Worm (Caenorhabditis elegans) whole organism, young adult: ENCODE data around the gene C01G5.9.
A peak's percentile ranks its signal among the peaks of the same experiment; 100 is the strongest.

ENCODE experiments used
- B0019.2 ChIP-seq: fragments of 200-800 bp; sonication (Bioruptor generic); conservative IDR thresholded peaks from 2 replicates; pipeline ENCODE4 v1.3.6; 2022; ENCODE audit warnings: missing genetic modification reagents, missing genetic modification characterization, missing compliant biosample characterization
- C17E4.6 ChIP-seq: fragments of 200-800 bp; sonication (Bioruptor generic); IDR thresholded peaks from 2 replicates; pipeline ENCODE4 v1.3.6; 2022; ENCODE audit warnings: missing genetic modification reagents, missing genetic modification characterization, missing compliant biosample characterization
- D2030.7 ChIP-seq: fragments of 200-800 bp; sonication (Bioruptor generic); IDR thresholded peaks from 2 replicates; pipeline ENCODE4 v1.3.6; 2022; ENCODE audit warnings: missing genetic modification reagents, missing genetic modification characterization, missing compliant biosample characterization
- F22D6.2 ChIP-seq: sonication (generic microtip); optimal IDR thresholded peaks from 2 replicates; lab custom pipeline; 2016; ENCODE audit warnings: mild to moderate bottlenecking, missing genetic modification characterization, missing compliant biosample characterization
- F23B12.7 ChIP-seq: sonication (generic microtip); optimal IDR thresholded peaks from 2 replicates; lab custom pipeline; 2017; ENCODE audit warnings: missing genetic modification characterization, mild to moderate bottlenecking, missing compliant biosample characterization, antibody characterized with exemption, moderate library complexity; ENCODE audit not compliant: insufficient read depth
- F33H1.4 ChIP-seq: fragments of 200-800 bp; sonication (Bioruptor generic); IDR thresholded peaks from 2 replicates; pipeline ENCODE4 v1.3.6; 2022; ENCODE audit warnings: missing genetic modification reagents, missing genetic modification characterization, missing compliant biosample characterization
- F57A8.1 ChIP-seq: fragments of 200-800 bp; sonication (Bioruptor generic); optimal IDR thresholded peaks from 2 replicates; lab custom pipeline; 2018; ENCODE audit warnings: mild to moderate bottlenecking, missing genetic modification characterization, moderate library complexity, missing compliant biosample characterization
- F57C9.4 ChIP-seq: sonication (generic microtip); optimal IDR thresholded peaks from 2 replicates; lab custom pipeline; 2017; ENCODE audit warnings: mild to moderate bottlenecking, missing genetic modification characterization, missing compliant biosample characterization
- K12H6.12 ChIP-seq: fragments of 200-800 bp; sonication (Bioruptor generic); optimal IDR thresholded peaks from 2 replicates; lab custom pipeline; 2018; ENCODE audit warnings: mild to moderate bottlenecking, missing genetic modification characterization, missing compliant biosample characterization
- Y53G8AR.9 ChIP-seq: fragments of 200-800 bp; sonication (Bioruptor generic); conservative IDR thresholded peaks from 2 replicates; pipeline ENCODE4 v1.3.6; 2022; ENCODE audit warnings: missing genetic modification reagents, missing genetic modification characterization, missing compliant biosample characterization
- akir-1 ChIP-seq: fragments of 200-800 bp; sonication (Bioruptor generic); optimal IDR thresholded peaks from 2 replicates; lab custom pipeline; 2018; ENCODE audit warnings: mild to moderate bottlenecking, missing genetic modification characterization, moderate library complexity, missing compliant biosample characterization
- aptf-3 ChIP-seq: fragments of 200-800 bp; sonication (Bioruptor generic); IDR thresholded peaks from 2 replicates; pipeline ENCODE4 v1.3.6; 2022; ENCODE audit warnings: missing genetic modification characterization, missing compliant biosample characterization
- athp-1 ChIP-seq: sonication (generic microtip); optimal IDR thresholded peaks from 2 replicates; lab custom pipeline; 2017; ENCODE audit warnings: mild to moderate bottlenecking, missing genetic modification characterization, missing compliant biosample characterization
- attf-5 ChIP-seq: fragments of 200-800 bp; sonication (Bioruptor generic); optimal IDR thresholded peaks from 2 replicates; lab custom pipeline; 2018; ENCODE audit warnings: mild to moderate bottlenecking, missing genetic modification characterization, missing compliant biosample characterization
- attf-6 ChIP-seq: fragments of 200-800 bp; sonication (Bioruptor generic); IDR thresholded peaks from 2 replicates; pipeline ENCODE4 v1.3.6; 2022; ENCODE audit warnings: missing genetic modification reagents, missing genetic modification characterization, missing compliant biosample characterization
- ccch-3 ChIP-seq: fragments of 200-800 bp; sonication (Bioruptor generic); optimal IDR thresholded peaks from 2 replicates; lab custom pipeline; 2018; ENCODE audit warnings: mild to moderate bottlenecking, missing genetic modification characterization, missing compliant biosample characterization
- cebp-1 ChIP-seq, 2 experiments: fragments of 200-800 bp in 1 of 2; sonication (Bioruptor generic) in 1 of 2; sonication (generic microtip) in 1 of 2; IDR thresholded peaks in 1 of 2; optimal IDR thresholded peaks in 1 of 2; 2 replicates each; pipeline versions ENCODE4 v1.3.6 to Lab custom; 2017 to 2022; ENCODE audit warnings: missing compliant biosample characterization in 2 of 2, missing genetic modification characterization in 2 of 2, mild to moderate bottlenecking in 1 of 2, missing genetic modification reagents in 1 of 2, moderate library complexity in 1 of 2
- ceh-100 ChIP-seq: fragments of 200-800 bp; sonication (Bioruptor generic); IDR thresholded peaks from 2 replicates; pipeline ENCODE4 v1.3.6; 2022; ENCODE audit warnings: missing genetic modification reagents, missing genetic modification characterization, missing compliant biosample characterization
- ceh-27 ChIP-seq: fragments of 200-800 bp; sonication (Bioruptor generic); optimal IDR thresholded peaks from 2 replicates; lab custom pipeline; 2018; ENCODE audit warnings: mild to moderate bottlenecking, missing genetic modification characterization, moderate library complexity, missing compliant biosample characterization
- chd-7 ChIP-seq: sonication (generic microtip); optimal IDR thresholded peaks from 2 replicates; lab custom pipeline; 2016; ENCODE audit warnings: mild to moderate bottlenecking, missing genetic modification characterization, moderate library complexity, missing compliant biosample characterization
- egl-18 ChIP-seq: fragments of 200-800 bp; sonication (Bioruptor generic); IDR thresholded peaks from 2 replicates; pipeline ENCODE4 v1.3.6; 2022; ENCODE audit warnings: missing genetic modification reagents, missing genetic modification characterization, missing compliant biosample characterization
- egrh-3 ChIP-seq: fragments of 200-800 bp; sonication (Bioruptor generic); IDR thresholded peaks from 2 replicates; pipeline ENCODE4 v1.3.6; 2022; ENCODE audit warnings: missing genetic modification reagents, missing genetic modification characterization, missing compliant biosample characterization
- gei-17 ChIP-seq: fragments of 200-800 bp; sonication (Bioruptor generic); optimal IDR thresholded peaks from 2 replicates; lab custom pipeline; 2018; ENCODE audit warnings: mild to moderate bottlenecking, missing genetic modification characterization, missing compliant biosample characterization
- hlh-26 ChIP-seq: fragments of 200-800 bp; sonication (Bioruptor generic); conservative IDR thresholded peaks from 2 replicates; pipeline ENCODE4 v1.3.6; 2022; ENCODE audit warnings: missing genetic modification reagents, missing genetic modification characterization, missing compliant biosample characterization
- hmg-1.2 ChIP-seq: fragments of 200-800 bp; sonication (Bioruptor generic); IDR thresholded peaks from 2 replicates; pipeline ENCODE4 v1.3.6; 2022; ENCODE audit warnings: missing genetic modification reagents, missing genetic modification characterization, missing compliant biosample characterization
- hrde-1 ChIP-seq: sonication (generic microtip); optimal IDR thresholded peaks from 2 replicates; lab custom pipeline; 2016; ENCODE audit warnings: missing genetic modification characterization, mild to moderate bottlenecking, missing compliant biosample characterization, moderate library complexity, missing genotype, missing genetic modification reagents, borderline replicate concordance
- hsf-1 ChIP-seq: fragments of 200-800 bp; sonication (Bioruptor generic); IDR thresholded peaks from 2 replicates; pipeline ENCODE4 v1.3.6; 2022; ENCODE audit warnings: missing genetic modification reagents, missing genetic modification characterization, missing compliant biosample characterization
- lsl-1 ChIP-seq: fragments of 200-800 bp; sonication (Bioruptor generic); optimal IDR thresholded peaks from 2 replicates; lab custom pipeline; 2018; ENCODE audit warnings: mild to moderate bottlenecking, missing genetic modification characterization, moderate library complexity, missing compliant biosample characterization
- madf-10 ChIP-seq: sonication (generic microtip); optimal IDR thresholded peaks from 2 replicates; lab custom pipeline; 2016; ENCODE audit warnings: mild to moderate bottlenecking, missing genetic modification characterization, missing compliant biosample characterization
- madf-3 ChIP-seq: fragments of 200-800 bp; sonication (Bioruptor generic); IDR thresholded peaks from 2 replicates; pipeline ENCODE4 v1.3.6; 2022; ENCODE audit warnings: missing genetic modification reagents, missing genetic modification characterization, missing compliant biosample characterization
- nfya-2 ChIP-seq: fragments of 200-800 bp; sonication (Bioruptor generic); IDR thresholded peaks from 2 replicates; pipeline ENCODE4 v1.3.6; 2022; ENCODE audit warnings: missing genetic modification reagents, missing genetic modification characterization, missing compliant biosample characterization
- nhr-120 ChIP-seq: fragments of 200-800 bp; sonication (Bioruptor generic); IDR thresholded peaks from 2 replicates; pipeline ENCODE4 v1.3.6; 2022; ENCODE audit warnings: missing genetic modification characterization, missing compliant biosample characterization
- nhr-80 ChIP-seq: sonication (generic microtip); optimal IDR thresholded peaks from 2 replicates; lab custom pipeline; 2016; ENCODE audit warnings: missing genetic modification characterization, missing compliant biosample characterization
- pbrm-1 ChIP-seq: fragments of 200-800 bp; sonication (Bioruptor generic); IDR thresholded peaks from 2 replicates; pipeline ENCODE4 v1.3.6; 2022; ENCODE audit warnings: missing genetic modification reagents, missing genetic modification characterization, missing compliant biosample characterization
- pha-4 ChIP-seq: fragments of 150-350 bp; sonication (generic microtip); optimal IDR thresholded peaks from 2 replicates; lab custom pipeline; 2014; ENCODE audit warnings: missing biosample characterization, missing genetic modification reagents, missing genetic modification characterization
- sdz-38 ChIP-seq: sonication (generic microtip); optimal IDR thresholded peaks from 2 replicates; lab custom pipeline; 2016; ENCODE audit warnings: missing genotype, missing genetic modification characterization, missing compliant biosample characterization
- sptf-2 ChIP-seq: fragments of 200-800 bp; sonication (Bioruptor generic); optimal IDR thresholded peaks from 2 replicates; lab custom pipeline; 2018; ENCODE audit warnings: mild to moderate bottlenecking, missing genetic modification characterization, missing compliant biosample characterization
- tbp1 ChIP-seq: fragments of 200-800 bp; sonication (Bioruptor generic); optimal IDR thresholded peaks from 2 replicates; lab custom pipeline; 2018; ENCODE audit warnings: mild to moderate bottlenecking, missing genetic modification characterization, missing compliant biosample characterization
- tbx-9 ChIP-seq: sonication (generic microtip); optimal IDR thresholded peaks from 2 replicates; lab custom pipeline; 2016; ENCODE audit warnings: borderline replicate concordance, missing genetic modification characterization, inconsistent platforms, missing compliant biosample characterization
- unc-130 ChIP-seq: sonication (generic microtip); optimal IDR thresholded peaks from 2 replicates; lab custom pipeline; 2016; ENCODE audit warnings: missing genetic modification reagents, missing genetic modification characterization, missing compliant biosample characterization
- xnd-1 ChIP-seq: sonication (generic microtip); optimal IDR thresholded peaks from 2 replicates; lab custom pipeline; 2016; ENCODE audit warnings: missing genotype, missing genetic modification reagents, missing genetic modification characterization, missing compliant biosample characterization
- zfh-2 ChIP-seq: fragments of 200-800 bp; sonication (Bioruptor generic); conservative IDR thresholded peaks from 2 replicates; pipeline ENCODE4 v1.3.6; 2022; ENCODE audit warnings: missing genetic modification reagents, missing genetic modification characterization, missing compliant biosample characterization
- ztf-26 ChIP-seq: sonication (generic microtip); optimal IDR thresholded peaks from 2 replicates; lab custom pipeline; 2017; ENCODE audit warnings: missing genetic modification characterization, missing compliant biosample characterization
- ztf-6 ChIP-seq: fragments of 200-800 bp; sonication (Bioruptor generic); IDR thresholded peaks from 2 replicates; pipeline ENCODE4 v1.3.6; 2022; ENCODE audit warnings: missing genetic modification reagents, missing genetic modification characterization, missing compliant biosample characterization

C01G5.9 gene

ce11 chrIV:6514700-6515099, 5.0 kb upstream of the C01G5.9 start:
- TF ChIP-seq hrde-1 (tag; lab: Kevin White, UChicago) (no peak), nfya-2 (GFP tag; lab: Robert Waterston, UW) (no peak), pbrm-1 (GFP tag; lab: Robert Waterston, UW) (no peak), zfh-2 (GFP tag; lab: Robert Waterston, UW) (no peak), D2030.7 (GFP tag; lab: Robert Waterston, UW) (no peak), lsl-1 (no peak)

- TF ChIP-seq hmg-1.2 (GFP tag; lab: Robert Waterston, UW) (no peak), chd-7 (tag; lab: Kevin White, UChicago) (no peak), sptf-2 (GFP tag; lab: Kevin White, UChicago) (no peak), K12H6.12 (tag; lab: Kevin White, UChicago) (no peak), xnd-1 (tag; lab: Kevin White, UChicago) (no peak), ceh-100 (GFP tag; lab: Robert Waterston, UW) (no peak), athp-1 (no peak), madf-3 (GFP tag; lab: Robert Waterston, UW) (no peak), ztf-6 (no peak), F57C9.4 (no peak), C17E4.6 (GFP tag; lab: Robert Waterston, UW) (no peak), F23B12.7 (tag; lab: Kevin White, UChicago) (no peak), F33H1.4 (GFP tag; lab: Robert Waterston, UW) (no peak), B0019.2 (GFP tag; lab: Robert Waterston, UW) (no peak)
- TF ChIP-seq, all 124 proteins: peak for 0
Observed at ce11 chrIV:6517859-6518258, 1.8 kb upstream of the C01G5.9 start, which contains the start of gene C01G5.7. TSS of gene C01G5.7 (plus strand) at chrIV:6518159.

ce11 chrIV:6522305-6522917, 2.7 kb downstream of the C01G5.9 start, which contains the start of gene ddi-1:
TSS of gene ddi-1 (plus strand) at chrIV:6522867.
- TF ChIP-seq xnd-1 (tag; lab: Kevin White, UChicago) (no peak), F57A8.1 (GFP tag; lab: Kevin White, UChicago) (no peak), D2030.7 (GFP tag; lab: Robert Waterston, UW) (no peak), tbp1 (GFP tag; lab: Kevin White, UChicago) (no peak), unc-130 (GFP tag; lab: Kevin White, UChicago) (no peak), gei-17 (GFP tag; lab: Kevin White, UChicago) (no peak), ccch-3 (GFP tag; lab: Kevin White, UChicago) (no peak), chd-7 (tag; lab: Kevin White, UChicago) (no peak), hlh-26 (GFP tag; lab: Robert Waterston, UW) (no peak), egrh-3 (GFP tag; lab: Robert Waterston, UW) (no peak), madf-10 (tag; lab: Kevin White, UChicago) (no peak), aptf-3 (no peak), egl-18 (GFP tag; lab: Robert Waterston, UW) (no peak), tbx-9 (no peak), B0019.2 (GFP tag; lab: Robert Waterston, UW) (no peak), akir-1 (no peak), Y53G8AR.9 (GFP tag; lab: Robert Waterston, UW) (no peak), attf-6 (GFP tag; lab: Robert Waterston, UW) (no peak), pha-4 (no peak), ceh-27 (GFP tag; lab: Kevin White, UChicago) (no peak), cebp-1 (GFP tag; IDR thresholded peaks at IDR 0.05; lab: Robert Waterston, UW) (no peak), cebp-1 (tag; optimal IDR thresholded peaks at IDR 0.05; lab: Kevin White, UChicago) (peak; percentile 78), F22D6.2 (no peak), ztf-26 (tag; lab: Kevin White, UChicago) (no peak), hsf-1 (GFP tag; lab: Robert Waterston, UW) (no peak), attf-5 (peak; percentile 36), sdz-38 (tag; lab: Kevin White, UChicago) (no peak), nhr-80 (tag; lab: Kevin White, UChicago) (peak; percentile 1), nhr-120 (GFP tag; lab: Robert Waterston, UW) (no peak)
